Fruit fly (Drosophila melanogaster) whole organism, embryonic: Measurements from ENCODE around the gene CG33768.

Experiments
- Antp ChIP-seq: fragments of 200-800 bp; sonication (Bioruptor generic); optimal IDR thresholded peaks from 3 replicates; lab custom pipeline; 2016; ENCODE audit warnings: missing biosample characterization, missing genetic modification characterization
- Atf3 ChIP-seq: fragments of 200-800 bp; sonication (Bioruptor generic); optimal IDR thresholded peaks from 3 replicates; lab custom pipeline; 2016; ENCODE audit warnings: missing biosample characterization, missing genetic modification characterization
- CG10979 ChIP-seq: fragments of 200-800 bp; sonication (Bioruptor generic); optimal IDR thresholded peaks from 2 replicates; lab custom pipeline; 2018; ENCODE audit warnings: missing biosample characterization, mild to moderate bottlenecking, missing genetic modification characterization, moderate library complexity
- CG11723 ChIP-seq: fragments of 200-800 bp; sonication (Bioruptor generic); optimal IDR thresholded peaks from 2 replicates; lab custom pipeline; 2017; ENCODE audit warnings: missing biosample characterization, mild to moderate bottlenecking, missing genetic modification characterization
- CG14014 ChIP-seq: fragments of 200-800 bp; sonication (Bioruptor generic); IDR thresholded peaks from 2 replicates; pipeline ENCODE4 v1.3.6; 2022; ENCODE audit warnings: missing biosample characterization, missing genetic modification characterization
- CG1603 ChIP-seq: fragments of 200-800 bp; sonication (Bioruptor generic); optimal IDR thresholded peaks from 2 replicates; lab custom pipeline; 2019; ENCODE audit warnings: missing biosample characterization, mild to moderate bottlenecking, missing genetic modification characterization, moderate library complexity
- CG1647 ChIP-seq: fragments of 200-800 bp; sonication (Bioruptor generic); optimal IDR thresholded peaks from 3 replicates; lab custom pipeline; 2016; ENCODE audit warnings: missing biosample characterization, missing genetic modification characterization
- CG17802 ChIP-seq: fragments of 200-800 bp; sonication (Bioruptor generic); optimal IDR thresholded peaks from 2 replicates; lab custom pipeline; 2018; ENCODE audit warnings: missing biosample characterization, mild to moderate bottlenecking, missing genetic modification characterization, moderate library complexity
- CG18011 ChIP-seq: fragments of 200-800 bp; sonication (Bioruptor generic); optimal IDR thresholded peaks from 2 replicates; lab custom pipeline; 2017; ENCODE audit warnings: missing biosample characterization, missing genetic modification characterization, mild to moderate bottlenecking, moderate library complexity, missing genotype
- CG18262 ChIP-seq: fragments of 200-800 bp; optimal IDR thresholded peaks from 3 replicates; lab custom pipeline; 2019; ENCODE audit warnings: missing biosample characterization, mild to moderate bottlenecking, missing genetic modification characterization, moderate library complexity
- CG18599 ChIP-seq: fragments of 200-800 bp; sonication (Bioruptor generic); optimal IDR thresholded peaks from 3 replicates; lab custom pipeline; 2017; ENCODE audit warnings: missing biosample characterization, missing genetic modification characterization, mild to moderate bottlenecking, moderate library complexity, missing genetic modification reagents
- CG2199 ChIP-seq: fragments of 200-800 bp; sonication (Bioruptor generic); IDR thresholded peaks from 3 replicates; pipeline ENCODE4 v1.3.6; 2022; ENCODE audit warnings: missing biosample characterization, missing genetic modification characterization
- CG6791 ChIP-seq: fragments of 200-800 bp; sonication (Bioruptor generic); IDR thresholded peaks from 3 replicates; pipeline ENCODE4 v1.3.6; 2022; ENCODE audit warnings: missing biosample characterization, missing genetic modification characterization; ENCODE audit not compliant: partially characterized antibody
- CG7556 ChIP-seq: fragments of 200-800 bp; sonication (Bioruptor generic); optimal IDR thresholded peaks from 2 replicates; lab custom pipeline; 2017; ENCODE audit warnings: missing biosample characterization, mild to moderate bottlenecking, missing genetic modification characterization
- CG8290 ChIP-seq, 3 experiments: fragments of 200-800 bp; sonication (Bioruptor generic); optimal IDR thresholded peaks; 2 replicates each; lab custom pipeline; 2016 to 2019; ENCODE audit warnings: missing biosample characterization in 3 of 3, missing genetic modification characterization in 3 of 3, mild to moderate bottlenecking in 2 of 3, moderate library complexity in 1 of 3
- CG9609 ChIP-seq: fragments of 200-800 bp; sonication (Bioruptor generic); optimal IDR thresholded peaks from 3 replicates; lab custom pipeline; 2016; ENCODE audit warnings: missing biosample characterization, missing genetic modification characterization
- CTCF ChIP-seq: fragments of 200-800 bp; sonication (Bioruptor generic); optimal IDR thresholded peaks from 2 replicates; lab custom pipeline; 2017; ENCODE audit warnings: missing biosample characterization, mild to moderate bottlenecking, missing genetic modification characterization, moderate library complexity
- Dip2 ChIP-seq: fragments of 200-800 bp; sonication (Bioruptor generic); IDR thresholded peaks from 2 replicates; pipeline ENCODE4 v1.3.6; 2022; ENCODE audit warnings: missing biosample characterization, missing genetic modification characterization
- HLH3B ChIP-seq: fragments of 200-800 bp; sonication (Bioruptor generic); IDR thresholded peaks from 2 replicates; pipeline ENCODE4 v1.3.6; 2022; ENCODE audit warnings: missing biosample characterization, missing genetic modification characterization
- HmgZ ChIP-seq: fragments of 200-800 bp; sonication (Bioruptor generic); optimal IDR thresholded peaks from 2 replicates; lab custom pipeline; 2018; ENCODE audit warnings: missing biosample characterization, mild to moderate bottlenecking, missing genetic modification characterization
- Med ChIP-seq: fragments of 200-800 bp; sonication (Bioruptor generic); peaks from one replicate; lab custom pipeline; 2016; ENCODE audit warnings: missing biosample characterization, missing genetic modification characterization, mild to moderate bottlenecking, inconsistent platforms, moderate library complexity
- NK7.1 ChIP-seq: fragments of 200-800 bp; sonication (Bioruptor generic); optimal IDR thresholded peaks from 3 replicates; lab custom pipeline; 2016; ENCODE audit warnings: missing biosample characterization, missing genetic modification characterization
- Opbp ChIP-seq: fragments of 200-800 bp; sonication (Bioruptor generic); IDR thresholded peaks from 3 replicates; pipeline ENCODE4 v1.3.6; 2022; ENCODE audit warnings: missing biosample characterization, missing genetic modification characterization; ENCODE audit not compliant: partially characterized antibody
- Tbp ChIP-seq: fragments of >200 bp; optimal IDR thresholded peaks from 2 replicates; lab custom pipeline; 2018; ENCODE audit warnings: missing biosample characterization, missing genetic modification characterization
- Usf ChIP-seq: fragments of 200-800 bp; sonication (Bioruptor generic); optimal IDR thresholded peaks from 2 replicates; lab custom pipeline; 2017; ENCODE audit warnings: missing genotype, missing biosample characterization, missing genetic modification characterization
- ab ChIP-seq: fragments of 200-800 bp; sonication (Bioruptor generic); optimal IDR thresholded peaks from 2 replicates; lab custom pipeline; 2016; ENCODE audit warnings: missing biosample characterization, missing genetic modification characterization
- cg ChIP-seq: fragments of 200-800 bp; sonication (Bioruptor generic); optimal IDR thresholded peaks from 3 replicates; lab custom pipeline; 2019; ENCODE audit warnings: missing biosample characterization, mild to moderate bottlenecking, missing genetic modification characterization, moderate library complexity
- dysf ChIP-seq: fragments of 200-800 bp; sonication (Bioruptor generic); IDR thresholded peaks from 3 replicates; pipeline ENCODE4 v1.3.6; 2022; ENCODE audit warnings: missing biosample characterization, missing genetic modification characterization
- ems ChIP-seq: fragments of 200-800 bp; sonication (Bioruptor generic); optimal IDR thresholded peaks from 3 replicates; lab custom pipeline; 2016; ENCODE audit warnings: missing biosample characterization, missing genetic modification characterization
- ewg ChIP-seq: fragments of 200-800 bp; sonication (Bioruptor generic); optimal IDR thresholded peaks from 3 replicates; lab custom pipeline; 2017; ENCODE audit warnings: mild to moderate bottlenecking, missing biosample characterization, missing genetic modification reagents, missing genetic modification characterization
- eyg ChIP-seq: fragments of 200-800 bp; sonication (Bioruptor generic); optimal IDR thresholded peaks from 3 replicates; lab custom pipeline; 2016; ENCODE audit warnings: missing biosample characterization, missing genetic modification characterization
- gcm ChIP-seq: fragments of 200-800 bp; sonication (Bioruptor generic); optimal IDR thresholded peaks from 2 replicates; lab custom pipeline; 2019; ENCODE audit warnings: missing biosample characterization, mild to moderate bottlenecking, missing genetic modification characterization, moderate library complexity
- hb ChIP-seq: fragments of 200-800 bp; sonication (Bioruptor generic); IDR thresholded peaks from 3 replicates; pipeline ENCODE4 v1.3.6; 2022; ENCODE audit warnings: missing biosample characterization, missing genetic modification characterization; ENCODE audit not compliant: partially characterized antibody
- jumu ChIP-seq: fragments of 200-800 bp; sonication (Bioruptor generic); optimal IDR thresholded peaks from 3 replicates; lab custom pipeline; 2016; ENCODE audit warnings: missing biosample characterization, missing genetic modification characterization
- lmd ChIP-seq: fragments of 200-800 bp; sonication (Bioruptor generic); IDR thresholded peaks from 2 replicates; pipeline ENCODE4 v1.3.6; 2022; ENCODE audit warnings: missing biosample characterization, missing genetic modification characterization
- maf-S ChIP-seq: fragments of 200-800 bp; sonication (Bioruptor generic); optimal IDR thresholded peaks from 2 replicates; lab custom pipeline; 2016; ENCODE audit warnings: missing biosample characterization, missing genetic modification characterization
- nerfin-2 ChIP-seq: fragments of 200-800 bp; sonication (Bioruptor generic); IDR thresholded peaks from 2 replicates; pipeline ENCODE4 v1.3.6; 2022; ENCODE audit warnings: missing biosample characterization, missing genetic modification characterization; ENCODE audit not compliant: partially characterized antibody
- pita ChIP-seq: fragments of 200-800 bp; sonication (Bioruptor generic); optimal IDR thresholded peaks from 2 replicates; lab custom pipeline; 2017; ENCODE audit warnings: missing biosample characterization, mild to moderate bottlenecking, missing genetic modification characterization
- prd ChIP-seq, 3 experiments: fragments of >200 bp in 2 of 3; fragments of 200-800 bp in 1 of 3; sonication (Bioruptor generic) in 1 of 3; optimal IDR thresholded peaks in 2 of 3; IDR thresholded peaks in 1 of 3; 2 replicates in 2 of 3; 3 replicates in 1 of 3; pipeline versions ENCODE4 v1.3.6 to Lab custom; 2017 to 2022; ENCODE audit warnings: missing biosample characterization in 1 of 3, missing genetic modification characterization in 1 of 3
- salm ChIP-seq: fragments of 200-800 bp; sonication (Bioruptor generic); optimal IDR thresholded peaks from 2 replicates; lab custom pipeline; 2018; ENCODE audit warnings: missing biosample characterization, mild to moderate bottlenecking, missing genetic modification characterization
- sens ChIP-seq: fragments of 200-800 bp; sonication (Bioruptor generic); peaks from one replicate; lab custom pipeline; 2016; ENCODE audit warnings: missing biosample characterization, missing genetic modification characterization
- sisA ChIP-seq: fragments of 200-800 bp; sonication (Bioruptor generic); IDR thresholded peaks from 2 replicates; pipeline ENCODE4 v1.3.6; 2022; ENCODE audit warnings: missing biosample characterization, missing genetic modification characterization
- slbo ChIP-seq: fragments of 200-800 bp; sonication (Bioruptor generic); IDR thresholded peaks from 2 replicates; pipeline ENCODE4 v1.3.6; 2022; ENCODE audit warnings: missing biosample characterization, missing genetic modification characterization
- stwl ChIP-seq: fragments of 200-800 bp; sonication (Bioruptor generic); optimal IDR thresholded peaks from 3 replicates; lab custom pipeline; 2018; ENCODE audit warnings: missing biosample characterization, mild to moderate bottlenecking, missing genetic modification characterization, moderate library complexity
- tgo ChIP-seq: fragments of 200-800 bp; sonication (Bioruptor generic); IDR thresholded peaks from 3 replicates; pipeline ENCODE4 v1.3.6; 2022; ENCODE audit warnings: missing biosample characterization, missing genetic modification characterization
- usp ChIP-seq: fragments of >200 bp; optimal IDR thresholded peaks from 2 replicates; lab custom pipeline; 2017; ENCODE audit warnings: missing biosample characterization, missing genetic modification characterization
- zfh1 ChIP-seq: fragments of 200-800 bp; sonication (Bioruptor generic); IDR thresholded peaks from 3 replicates; pipeline ENCODE4 v1.3.6; 2022; ENCODE audit warnings: missing biosample characterization, missing genetic modification characterization

CG33768 gene

DNA sequence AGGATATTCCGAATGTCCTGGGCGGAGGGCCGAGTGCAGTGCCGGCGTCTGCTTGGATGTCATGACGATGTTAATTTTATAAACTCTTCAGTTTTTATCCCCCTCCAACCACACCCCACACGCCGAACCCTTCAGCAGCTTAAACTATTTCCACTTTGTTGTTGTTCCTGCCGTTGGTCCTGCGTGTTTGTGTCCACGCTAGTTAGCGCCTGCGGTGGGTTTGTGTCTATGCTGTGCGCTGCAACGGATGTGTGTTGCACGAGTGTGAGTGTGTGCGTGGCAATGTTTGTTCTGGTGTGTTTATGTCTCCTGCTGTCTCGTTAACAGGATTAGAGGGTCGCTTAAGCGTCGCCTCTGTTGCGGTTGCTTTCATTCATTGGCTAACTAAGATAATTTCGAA is 30.2 kb upstream of the CG33768 start (continued):
- TF ChIP-seq CG10979 (tag; lab: Kevin White, UChicago) (no peak), prd (optimal IDR thresholded peaks at IDR 0.05; lab: Kevin White, UChicago) (no peak), prd (GFP tag; IDR thresholded peaks at IDR 0.05; lab: Robert Waterston, UW) (no peak), lmd (GFP tag; lab: Robert Waterston, UW) (no peak), hb (GFP tag; lab: Robert Waterston, UW) (no peak), CTCF (GFP tag; lab: Kevin White, UChicago) (peak; percentile 41), ab (GFP tag; lab: Kevin White, UChicago) (no peak), Antp (GFP tag; lab: Kevin White, UChicago) (no peak), CG18262 (tag; lab: Kevin White, UChicago) (no peak), pita (GFP tag; lab: Kevin White, UChicago) (peak; percentile 39), ewg (GFP tag; lab: Kevin White, UChicago) (peak; percentile 40), CG1647 (no peak), CG14014 (no peak), dysf (GFP tag; lab: Robert Waterston, UW) (no peak), CG2199 (GFP tag; lab: Robert Waterston, UW) (0 out of 3 replicates have a peak, but pooled peaks have one; percentile 50), CG18599 (no peak), CG18011 (GFP tag; lab: Kevin White, UChicago) (no peak), Atf3 (GFP tag; lab: Kevin White, UChicago) (no peak), nerfin-2 (GFP tag; lab: Robert Waterston, UW) (no peak), cg (GFP tag; lab: Kevin White, UChicago) (peak; percentile 22), sisA (GFP tag; lab: Robert Waterston, UW) (no peak), maf-S (GFP tag; lab: Kevin White, UChicago) (no peak), salm (tag; lab: Kevin White, UChicago) (no peak), CG17802 (no peak), jumu (no peak), tgo (GFP tag; lab: Robert Waterston, UW) (no peak), HLH3B (GFP tag; lab: Robert Waterston, UW) (no peak), Opbp (no peak), Med (GFP tag; lab: Kevin White, UChicago) (peak; percentile 41), ems (GFP tag; lab: Kevin White, UChicago) (no peak), gcm (GFP tag; lab: Kevin White, UChicago) (no peak), eyg (GFP tag; lab: Kevin White, UChicago) (no peak), zfh1 (GFP tag; lab: Robert Waterston, UW) (no peak)

DNA sequence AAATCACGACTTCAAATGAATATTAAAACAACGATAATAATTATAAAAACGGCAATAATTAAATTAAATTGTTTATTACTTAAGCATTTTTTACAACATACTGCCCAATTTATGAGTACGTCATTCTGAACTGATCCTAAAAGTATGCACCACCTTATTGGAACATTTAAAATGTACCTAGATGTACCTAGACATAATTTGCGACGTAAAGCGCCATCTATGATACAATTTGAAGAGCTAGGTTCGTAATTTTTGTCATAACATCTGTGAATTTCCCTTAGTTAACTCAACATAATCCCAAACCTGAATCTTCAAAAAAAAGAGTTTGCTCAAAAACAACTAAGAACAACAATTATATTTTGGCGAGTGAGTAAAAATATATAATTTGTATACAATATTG is 12.9 kb upstream of the CG33768 start:
- TF ChIP-seq CG1603 (tag; lab: Kevin White, UChicago) (no peak), NK7.1 (no peak), CG9609 (GFP tag; lab: Kevin White, UChicago) (no peak), pita (GFP tag; lab: Kevin White, UChicago) (peak; percentile 19), CTCF (GFP tag; lab: Kevin White, UChicago) (peak; percentile 91), stwl (tag; lab: Kevin White, UChicago) (peak; percentile 84), CG6791 (GFP tag; lab: Robert Waterston, UW) (peak; percentile 55; the same call in 2 of the 3 replicates), CG8290 (GFP tag; optimal IDR thresholded peaks at IDR 0.05; lab: Kevin White, UChicago) (peak; percentile 64), CG8290 (tag; optimal IDR thresholded peaks at IDR 0.05; lab: Kevin White, UChicago) (no peak), Dip2 (GFP tag; lab: Robert Waterston, UW) (peak; percentile 88), CG2199 (GFP tag; lab: Robert Waterston, UW) (0 out of 3 replicates have a peak, but pooled peaks have one; percentile 46), Usf (GFP tag; lab: Kevin White, UChicago) (no peak), HmgZ (tag; lab: Kevin White, UChicago) (no peak), slbo (GFP tag; lab: Robert Waterston, UW) (no peak), sens (GFP tag; lab: Kevin White, UChicago) (peak; percentile 71), usp (GFP tag; lab: Kevin White, UChicago) (no peak), CG7556 (GFP tag; lab: Kevin White, UChicago) (no peak), CG11723 (GFP tag; lab: Kevin White, UChicago) (no peak), Tbp (GFP tag; lab: Kevin White, UChicago) (no peak)
